Worm (Caenorhabditis elegans): ENCODE measurements around the gene K03B8.6.
"Not testable (repeated sequence)": the region's sequence is repeated elsewhere in the genome, so short reads cannot be mapped to it uniquely, and the experiment has no call there.

DNA sequence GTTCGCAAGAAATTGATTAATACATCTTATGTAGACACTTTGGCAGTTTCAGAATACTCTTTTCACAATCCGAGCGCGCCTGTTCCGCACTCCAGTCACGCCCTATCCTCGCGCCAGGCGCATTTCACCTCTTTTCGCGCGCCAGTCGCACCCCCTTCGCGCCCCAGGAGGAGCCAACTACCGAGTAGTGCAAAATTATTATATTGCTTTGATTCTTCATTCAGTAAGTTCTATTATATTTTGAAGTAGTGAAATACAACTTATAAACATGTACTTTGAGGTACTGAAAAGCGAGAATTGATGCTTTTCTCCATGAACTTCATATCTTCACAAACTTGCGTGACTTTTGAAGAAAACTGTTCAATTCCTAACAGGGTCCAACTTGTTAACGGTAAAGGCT is 11.2 kb upstream of the K03B8.6 start, which contains the start of gene nas-18:
- TF ChIP-seq pqm-1 (tag; optimal IDR thresholded peaks at IDR 0.05); nhr-77 (tag; optimal IDR thresholded peaks at IDR 0.05); ceh-63 (GFP tag; optimal IDR thresholded peaks at IDR 0.05); nhr-47 (tag; optimal IDR thresholded peaks at IDR 0.05); egl-27 (tag; optimal IDR thresholded peaks at IDR 0.05); Y116A8C.19 (tag; optimal IDR thresholded peaks at IDR 0.05; ENCODE audit: borderline replicate concordance); sptf-1 (tag; optimal IDR thresholded peaks at IDR 0.05); lsy-2 (tag; optimal IDR thresholded peaks at IDR 0.05); lin-39 (tag; optimal IDR thresholded peaks at IDR 0.05); fkh-10 (GFP tag; optimal IDR thresholded peaks at IDR 0.05): not testable (repeated sequence)

Data from whole organism, L1 larva.